Worm (Caenorhabditis elegans): ENCODE measurements around the gene nep-9.

Gene nep-9

ce11 chrII:3399212-3399611 is at the start of gene nep-9:
TSS of gene nep-9 (minus strand) at chrII:3399312.
- TF ChIP-seq ama-1 (optimal IDR thresholded peaks at IDR 0.05): no peak
- no peak for TF ChIP-seq mab-5 (tag; optimal IDR thresholded peaks at IDR 0.05)
- no peak for TF ChIP-seq lsy-2 (tag; optimal IDR thresholded peaks at IDR 0.05)
- TF ChIP-seq lin-11 (tag; optimal IDR thresholded peaks at IDR 0.05): no peak
- TF ChIP-seq unc-55 (GFP tag; optimal IDR thresholded peaks at IDR 0.05): no peak
- no peak for TF ChIP-seq nhr-21 (tag; optimal IDR thresholded peaks at IDR 0.05)
- TF ChIP-seq ceh-16 (tag; optimal IDR thresholded peaks at IDR 0.05): no peak
- no peak for TF ChIP-seq C34F6.9 (tag; optimal IDR thresholded peaks at IDR 0.05)
- no peak for TF ChIP-seq elt-3 (tag; optimal IDR thresholded peaks at IDR 0.05)
- no peak for TF ChIP-seq alr-1 (tag; optimal IDR thresholded peaks at IDR 0.05)
- TF ChIP-seq sma-9 (GFP tag; optimal IDR thresholded peaks at IDR 0.05): no peak
- no peak for TF ChIP-seq sma-9 (tag; optimal IDR thresholded peaks at IDR 0.05)
- TF ChIP-seq skn-1 (tag; optimal IDR thresholded peaks at IDR 0.05): no peak
- no peak for TF ChIP-seq ztf-1 (GFP tag; conservative IDR thresholded peaks at IDR 0.05)
- TF ChIP-seq gmeb-1 (tag; optimal IDR thresholded peaks at IDR 0.05): no peak
- no peak for TF ChIP-seq ceh-82 (tag; optimal IDR thresholded peaks at IDR 0.05)
- TF ChIP-seq sma-3 (GFP tag; optimal IDR thresholded peaks at IDR 0.05): no peak

DNA sequence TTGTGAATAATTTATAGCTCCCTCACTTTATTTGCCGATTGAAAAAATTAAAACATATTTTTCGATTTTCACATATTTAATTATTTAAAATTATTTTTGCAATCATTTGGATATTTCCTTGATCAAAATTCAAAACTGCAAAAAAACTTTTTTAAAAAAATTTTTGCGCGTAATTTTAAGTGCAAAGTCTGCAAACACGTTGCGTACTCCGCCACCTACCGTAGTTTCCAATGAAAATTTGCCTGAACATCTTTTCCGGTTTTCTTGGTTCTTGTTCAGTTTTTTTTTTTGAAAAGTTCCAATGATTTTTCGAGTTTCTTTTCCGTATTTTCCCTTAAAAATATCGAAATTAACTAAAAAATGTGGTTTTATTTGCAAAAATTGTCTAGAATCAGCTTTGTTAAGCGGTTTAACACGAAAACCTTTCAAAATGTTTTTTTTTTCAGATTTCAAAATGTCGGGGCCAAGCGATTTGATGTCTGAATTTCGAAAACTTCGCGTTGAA is 49.7 kb upstream of the nep-9 start, which contains the start of gene C16C8.25:
C16C8.25 (plus strand) TSS at position 455 of the 505 bp plus-strand sequence.
- TF ChIP-seq C34F6.9 (tag; optimal IDR thresholded peaks at IDR 0.05) (no peak), fos-1 (tag; optimal IDR thresholded peaks at IDR 0.05) (no peak), mab-5 (tag; optimal IDR thresholded peaks at IDR 0.05) (no peak), unc-62 (GFP tag; optimal IDR thresholded peaks at IDR 0.05) (no peak), lin-39 (tag; optimal IDR thresholded peaks at IDR 0.05) (no peak), nhr-12 (tag; optimal IDR thresholded peaks at IDR 0.05) (no peak), gmeb-1 (tag; optimal IDR thresholded peaks at IDR 0.05) (no peak), ztf-1 (GFP tag; conservative IDR thresholded peaks at IDR 0.05) (no peak), skn-1 (tag; optimal IDR thresholded peaks at IDR 0.05) (no peak), zag-1 (tag; optimal IDR thresholded peaks at IDR 0.05) (no peak), nhr-21 (tag; optimal IDR thresholded peaks at IDR 0.05) (no peak)

- no peak for TF ChIP-seq Y55F3AM.14 (GFP tag; optimal IDR thresholded peaks at IDR 0.05)
- no peak for TF ChIP-seq ZK546.5 (tag; optimal IDR thresholded peaks at IDR 0.05)
- no peak for TF ChIP-seq C34F6.9 (tag; optimal IDR thresholded peaks at IDR 0.05)
- TF ChIP-seq sma-9 (GFP tag; optimal IDR thresholded peaks at IDR 0.05): no peak
- TF ChIP-seq sma-9 (tag; optimal IDR thresholded peaks at IDR 0.05): no peak
Observed at ce11 chrII:3447906-3448305, 48.8 kb upstream of the nep-9 start, which contains the start of gene C16C8.21. TSS of gene C16C8.21 (plus strand) at chrII:3448206.

DNA sequence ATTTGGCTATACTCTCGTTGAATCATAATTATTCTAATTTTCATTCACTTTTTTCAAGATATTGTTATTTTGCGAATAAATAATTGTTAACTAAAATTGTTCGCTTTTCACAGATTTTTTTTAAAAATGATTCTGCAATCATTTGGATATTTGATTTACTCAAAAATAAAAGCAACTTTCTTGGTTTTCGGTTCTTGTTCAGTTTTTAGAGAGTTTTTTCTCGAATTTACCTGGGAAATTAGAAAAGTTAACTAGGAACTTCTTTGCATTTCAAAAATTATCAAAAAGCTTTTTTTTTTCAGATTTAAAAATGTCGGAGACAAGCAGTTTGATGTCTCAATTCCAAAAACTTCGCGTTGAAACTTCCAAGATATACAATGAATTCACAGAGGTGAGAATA is 47.5 kb upstream of the nep-9 start, which contains the start of the genes C16C8.20 and gldi-6:
C16C8.20 (plus strand) TSS at position 301 of the 400 bp plus-strand sequence.
gldi-6 (plus strand) TSS at position 301 of the 400 bp plus-strand sequence.
- no peak for TF ChIP-seq C34F6.9 (tag; optimal IDR thresholded peaks at IDR 0.05)
- TF ChIP-seq nhr-11 (tag; optimal IDR thresholded peaks at IDR 0.05): no peak

DNA sequence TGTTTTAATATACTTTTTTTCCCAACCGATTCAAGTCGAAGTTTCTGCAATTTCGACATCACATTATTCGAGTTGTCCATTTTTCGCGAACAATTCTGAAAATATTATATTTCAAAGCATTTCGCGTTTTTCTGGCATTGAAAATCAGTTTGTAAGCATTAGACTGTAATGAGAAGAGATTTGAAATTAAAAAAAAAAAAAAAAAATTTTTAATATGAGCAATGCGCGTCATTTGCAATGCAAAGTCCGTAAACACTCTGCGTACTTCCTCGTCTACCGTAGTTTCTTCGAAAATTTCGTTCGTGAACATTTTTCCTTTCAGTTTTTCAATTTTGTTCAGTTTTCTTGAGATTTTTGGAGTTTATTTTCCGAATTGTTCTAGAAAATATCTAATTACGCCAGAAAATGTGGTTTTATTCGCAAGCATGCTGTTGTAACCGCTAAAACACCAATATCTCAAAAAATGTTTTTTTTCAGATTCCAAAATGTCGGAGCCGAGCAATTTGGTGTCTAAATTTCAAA is 46.2 kb upstream of the nep-9 start, which contains the start of the genes C16C8.5 and C16C8.16:
C16C8.5 (minus strand) TSS at position 101 of the 522 bp plus-strand sequence.
C16C8.16 (plus strand) TSS at position 472 of the 522 bp plus-strand sequence.
- no peak for TF ChIP-seq sem-4 (tag; optimal IDR thresholded peaks at IDR 0.05)
- TF ChIP-seq unc-39 (tag; optimal IDR thresholded peaks at IDR 0.05): no peak
- TF ChIP-seq elt-1 (tag; optimal IDR thresholded peaks at IDR 0.05): no peak
- TF ChIP-seq C34F6.9 (tag; optimal IDR thresholded peaks at IDR 0.05): no peak
- TF ChIP-seq ZK546.5 (tag; optimal IDR thresholded peaks at IDR 0.05): no peak
- TF ChIP-seq R02D3.7 (tag; optimal IDR thresholded peaks at IDR 0.05): no peak
- no peak for TF ChIP-seq dmd-4 (tag; optimal IDR thresholded peaks at IDR 0.05)
- no peak for TF ChIP-seq aly-2 (tag; optimal IDR thresholded peaks at IDR 0.05)
- TF ChIP-seq nhr-25 (tag; optimal IDR thresholded peaks at IDR 0.05): no peak
- no peak for TF ChIP-seq lin-39 (tag; optimal IDR thresholded peaks at IDR 0.05)
- TF ChIP-seq lsy-2 (tag; optimal IDR thresholded peaks at IDR 0.05): no peak

DNA sequence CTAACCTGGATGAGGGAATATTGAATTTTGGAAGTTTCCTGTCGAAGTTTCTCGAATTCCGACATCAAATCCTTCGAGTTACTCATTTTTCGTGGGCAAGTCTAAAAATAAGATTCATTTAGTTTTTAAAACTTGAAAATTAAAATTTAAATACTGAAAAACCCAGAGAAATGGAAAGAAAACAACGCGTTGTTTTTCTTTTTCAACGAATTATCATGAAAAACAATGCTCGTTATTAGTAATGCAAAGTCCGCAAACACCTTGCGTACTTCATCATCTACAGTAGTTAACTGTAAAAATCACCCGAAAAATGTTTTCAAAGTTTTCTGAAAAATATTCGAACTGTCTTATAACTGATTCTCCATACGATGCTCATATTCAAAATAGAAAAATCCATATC is 45.2 kb upstream of the nep-9 start, which contains the start of gene C16C8.4:
C16C8.4 (minus strand) TSS at position 101 of the 400 bp plus-strand sequence.
- TF ChIP-seq mbf-1 (tag; optimal IDR thresholded peaks at IDR 0.05) (no peak), mab-5 (tag; optimal IDR thresholded peaks at IDR 0.05) (no peak), lin-13 (GFP tag; optimal IDR thresholded peaks at IDR 0.05) (no peak)
